Fruit fly (Drosophila melanogaster): ENCODE data around the gene Adk2.

dm6 chr3L:13050675-13051202, 28.3 kb upstream of the Adk2 start:
- TF ChIP-seq CG8478 (optimal IDR thresholded peaks at IDR 0.05) (no peak), CTCF (optimal IDR thresholded peaks at IDR 0.05) (no peak)
